Worm (Caenorhabditis elegans) whole organism, dauer: ENCODE measurements around the gene srg-48.

Experiments
- unc-62 ChIP-seq: sonication (generic microtip); optimal IDR thresholded peaks from 2 replicates; lab custom pipeline; 2017; ENCODE audit warnings: missing biosample characterization, missing genetic modification reagents, missing genetic modification characterization

The srg-48 gene

DNA sequence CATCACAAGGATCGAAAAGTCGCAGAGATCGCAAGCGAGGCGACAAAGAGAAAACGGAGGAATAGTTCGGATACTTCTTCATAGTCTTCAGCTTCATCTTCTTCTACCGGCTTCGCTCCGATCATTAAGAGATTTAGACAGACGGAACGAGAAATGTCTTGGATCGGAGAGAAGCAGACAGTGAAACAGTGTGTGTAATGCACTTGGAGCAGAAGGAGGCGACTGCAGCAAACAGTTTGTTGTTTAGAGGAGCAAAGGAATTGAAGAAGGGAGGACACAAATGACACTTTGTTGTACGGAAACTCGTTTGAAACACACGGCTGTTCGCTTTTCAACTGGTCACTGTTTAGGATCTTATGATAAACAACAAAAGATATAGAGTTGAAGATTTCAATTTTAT is 27.2 kb downstream of the srg-48 start:
- no peak for TF ChIP-seq unc-62 (GFP tag; lab: Kevin White, UChicago)

DNA sequence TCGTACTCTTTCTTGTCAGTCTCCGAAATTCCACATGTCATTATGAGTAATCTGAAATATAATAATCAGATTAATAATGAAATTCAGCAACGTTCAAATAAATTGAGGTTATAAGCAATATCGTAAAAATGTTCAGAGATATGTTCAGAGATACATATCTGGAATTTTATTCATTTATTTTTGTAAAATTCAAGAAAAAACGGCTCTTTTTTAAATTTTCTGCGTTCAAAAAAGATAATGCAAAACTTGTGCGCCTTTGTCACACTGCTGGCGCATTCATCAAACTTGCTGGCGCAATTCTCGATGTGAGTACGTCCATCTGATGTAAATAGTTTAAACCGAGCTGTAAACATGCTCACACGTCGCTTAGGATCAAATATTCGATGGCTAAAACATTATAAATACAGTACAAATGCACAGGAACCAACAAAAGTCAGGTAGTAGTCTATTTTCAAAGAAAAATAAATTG is 31.0 kb downstream of the srg-48 start, which contains the start of the genes rde-8 and ZC477.3:
rde-8 (minus strand) TSS at position 51 of the 469 bp plus-strand sequence.
ZC477.3 (plus strand) TSS at position 282 of the 469 bp plus-strand sequence.
- TF ChIP-seq unc-62 (GFP tag; lab: Kevin White, UChicago) = no peak

DNA sequence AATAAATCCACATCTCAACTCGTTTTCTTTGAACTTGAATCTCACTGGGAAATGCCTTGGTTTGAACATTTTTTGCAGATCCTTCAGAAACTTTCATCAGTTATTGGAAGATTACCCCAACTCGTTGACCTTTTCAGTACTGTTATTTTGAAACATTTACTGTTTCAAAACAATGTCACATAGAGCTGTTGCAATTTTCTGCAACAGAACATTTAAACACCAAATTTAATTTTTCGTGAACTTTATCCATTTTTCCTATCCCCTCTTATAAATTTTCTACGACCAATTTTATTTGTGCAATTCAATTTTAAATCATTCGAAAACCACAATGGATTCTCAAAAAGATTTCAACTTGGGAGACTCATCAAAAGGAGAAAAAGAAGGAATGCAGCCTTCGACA is 35.7 kb downstream of the srg-48 start, which contains the start of gene ZC477.2:
ZC477.2 (plus strand) TSS at position 301 of the 400 bp plus-strand sequence.
- TF ChIP-seq unc-62 (GFP tag; lab: Kevin White, UChicago) = no peak

DNA sequence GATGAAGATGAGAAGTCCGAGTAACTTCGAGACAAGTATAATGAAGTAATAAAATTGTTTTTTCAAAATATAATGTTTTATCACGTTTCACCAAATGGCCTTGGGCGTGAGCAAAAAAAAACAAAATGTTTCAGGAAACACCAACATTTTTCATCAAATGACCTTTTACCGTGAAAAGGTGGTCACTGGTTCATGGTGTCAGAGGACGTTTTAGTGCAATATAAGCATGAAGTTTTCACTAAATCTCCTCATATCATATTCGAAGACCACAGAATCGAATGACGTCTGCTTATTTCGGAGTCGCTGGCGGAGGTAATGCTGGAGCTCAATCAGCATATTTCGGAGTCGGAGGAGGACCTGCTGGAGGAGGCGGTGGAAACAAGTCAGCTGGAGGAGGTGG is 39.1 kb downstream of the srg-48 start, which contains the start of the genes ZC477.7 and ssq-3:
ZC477.7 (minus strand) TSS at position 101 of the 400 bp plus-strand sequence.
ssq-3 (plus strand) TSS at position 251 of the 400 bp plus-strand sequence.
- no peak for TF ChIP-seq unc-62 (GFP tag; lab: Kevin White, UChicago)

DNA sequence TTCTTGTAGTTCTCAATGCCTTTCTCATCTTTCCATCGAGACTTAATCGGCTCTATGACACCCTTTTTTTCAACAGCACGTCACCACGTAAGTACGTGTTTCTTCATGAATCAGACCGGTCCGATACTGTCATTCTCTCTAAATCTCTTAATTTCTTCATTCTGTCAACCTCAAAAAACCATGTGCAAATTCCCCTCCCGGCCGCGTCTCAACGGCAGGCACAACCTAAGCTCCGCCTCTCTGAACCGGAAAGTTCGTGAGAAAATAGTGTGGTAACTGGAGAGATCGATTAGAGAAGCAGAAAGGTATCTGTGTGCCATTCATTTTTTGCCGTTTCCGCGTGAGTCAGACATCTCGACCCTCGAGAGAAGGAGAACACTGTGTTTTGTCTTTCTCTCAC is 42.4 kb downstream of the srg-48 start, which contains the start of gene nas-8:
nas-8 (plus strand) TSS at position 301 of the 400 bp plus-strand sequence.
- no peak for TF ChIP-seq unc-62 (GFP tag; lab: Kevin White, UChicago)

DNA sequence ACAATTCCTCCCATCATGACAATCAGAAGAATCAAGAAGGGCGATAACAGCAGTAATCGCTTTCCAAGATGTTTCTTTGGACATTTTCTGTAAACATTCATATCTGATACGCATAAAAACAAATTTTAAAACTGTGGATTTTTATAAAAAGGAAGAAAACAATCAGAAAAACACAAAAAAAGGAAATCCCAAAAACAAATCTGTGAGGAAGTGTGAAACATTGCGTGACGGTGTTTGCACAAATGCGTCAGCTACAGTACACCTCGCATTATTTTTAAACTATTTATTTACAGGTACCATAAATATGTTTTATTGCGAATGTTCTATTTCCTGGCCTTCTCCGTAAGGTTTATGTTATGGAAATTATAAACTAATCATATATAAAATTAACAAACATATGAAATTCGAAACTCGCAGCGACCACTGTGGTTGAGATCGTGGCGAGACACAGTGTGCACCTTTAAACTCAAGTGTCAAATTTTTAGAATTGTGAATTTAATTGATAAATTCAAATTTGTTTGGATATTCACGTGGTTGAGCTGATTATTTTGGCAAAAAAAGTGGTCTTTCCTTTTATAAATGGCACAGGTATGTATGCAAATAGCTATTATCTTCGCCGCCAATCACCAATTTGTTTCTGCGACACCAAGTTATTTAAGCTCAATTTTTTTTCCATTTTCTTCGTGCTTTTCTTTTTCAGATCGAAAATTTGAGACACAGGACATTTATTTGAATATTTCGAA is 49.3 kb downstream of the srg-48 start, which contains the start of the genes C34D4.10 and str-48:
C34D4.10 (minus strand) TSS at position 101 of the 743 bp plus-strand sequence.
str-48 (plus strand) TSS at position 693 of the 743 bp plus-strand sequence.
- TF ChIP-seq unc-62 (GFP tag; lab: Kevin White, UChicago) = no peak
